Worm (Caenorhabditis elegans) whole organism, L4 larva: ENCODE data around the gene tsp-5.

ENCODE experiments used
- ces-1 ChIP-seq: fragments of 150-350 bp; sonication (generic microtip); optimal IDR thresholded peaks from 4 replicates; lab custom pipeline; 2014; ENCODE audit warnings: missing biosample characterization, missing genetic modification reagents, missing genetic modification characterization
- daf-8 ChIP-seq: fragments of 200-800 bp; sonication (Bioruptor generic); IDR thresholded peaks from 2 replicates; pipeline ENCODE4 v1.3.6; 2022; ENCODE audit warnings: missing genetic modification characterization, missing compliant biosample characterization
- dpl-1 ChIP-seq: fragments of 150-350 bp; optimal IDR thresholded peaks from 2 replicates; lab custom pipeline; 2014; ENCODE audit warnings: missing biosample characterization, missing genetic modification reagents, missing genetic modification characterization
- egl-27 ChIP-seq: sonication (generic microtip); optimal IDR thresholded peaks from 3 replicates; lab custom pipeline; 2017; ENCODE audit warnings: missing biosample characterization, missing genetic modification reagents, missing genetic modification characterization
- hif-1 ChIP-seq, 2 experiments: sonication (generic microtip); optimal IDR thresholded peaks; 2 replicates each; lab custom pipeline; 2016 to 2017; ENCODE audit warnings: missing compliant biosample characterization in 2 of 2, missing genetic modification characterization in 2 of 2, missing genetic modification reagents in 2 of 2, missing genotype in 2 of 2, mild to moderate bottlenecking in 1 of 2
- lin-15B ChIP-seq: fragments of 150-350 bp; sonication (generic microtip); optimal IDR thresholded peaks from 3 replicates; lab custom pipeline; 2014; ENCODE audit warnings: missing biosample characterization, missing genetic modification characterization
- lsy-2 ChIP-seq, 2 experiments: fragments of 150-350 bp in 1 of 2; sonication (generic microtip) in 1 of 2; optimal IDR thresholded peaks; 2 replicates each; lab custom pipeline; 2014 to 2017; ENCODE audit warnings: missing biosample characterization in 2 of 2, missing genetic modification characterization in 2 of 2
- mdl-1 ChIP-seq, 2 experiments: fragments of 150-350 bp in 1 of 2; sonication (generic microtip) in 1 of 2; optimal IDR thresholded peaks; 2 replicates each; lab custom pipeline; 2014 to 2017; ENCODE audit warnings: missing biosample characterization in 2 of 2, missing genetic modification characterization in 2 of 2
- mxl-3 ChIP-seq: fragments of 200-800 bp; sonication (Bioruptor generic); optimal IDR thresholded peaks from 2 replicates; lab custom pipeline; 2018; ENCODE audit warnings: mild to moderate bottlenecking, missing genetic modification characterization, missing compliant biosample characterization
- nhr-237 ChIP-seq: sonication (generic microtip); optimal IDR thresholded peaks from 2 replicates; lab custom pipeline; 2017; ENCODE audit warnings: missing biosample characterization, missing genetic modification characterization
- nhr-77 ChIP-seq: fragments of 150-350 bp; optimal IDR thresholded peaks from 2 replicates; lab custom pipeline; 2014; ENCODE audit warnings: missing biosample characterization, missing genetic modification characterization
- snpc-4 ChIP-seq: fragments of 150-350 bp; optimal IDR thresholded peaks from 2 replicates; lab custom pipeline; 2014; ENCODE audit warnings: missing biosample characterization, missing genetic modification characterization
- tag-97 ChIP-seq: fragments of 200-800 bp; sonication (Bioruptor generic); IDR thresholded peaks from 2 replicates; pipeline ENCODE4 v1.3.6; 2022; ENCODE audit warnings: missing genetic modification characterization, missing compliant biosample characterization
- unc-39 ChIP-seq: sonication (generic microtip); optimal IDR thresholded peaks from 2 replicates; lab custom pipeline; 2017; ENCODE audit warnings: missing biosample characterization, missing genetic modification characterization

- TF ChIP-seq lsy-2 (tag; optimal IDR thresholded peaks at IDR 0.05; lab: Kevin White, UChicago): no peak
- TF ChIP-seq nhr-237 (tag; lab: Kevin White, UChicago): no peak
- TF ChIP-seq egl-27 (tag; lab: Kevin White, UChicago): no peak
- TF ChIP-seq mxl-3 (GFP tag; lab: Kevin White, UChicago): no peak
- TF ChIP-seq snpc-4 (tag; lab: Kevin White, UChicago): no peak
- no peak for TF ChIP-seq mdl-1 (tag; optimal IDR thresholded peaks at IDR 0.05; lab: Kevin White, UChicago)
- no peak for TF ChIP-seq tag-97 (GFP tag; lab: Robert Waterston, UW)
- TF ChIP-seq daf-8 (GFP tag; lab: Robert Waterston, UW): no peak
- no peak for TF ChIP-seq dpl-1 (GFP tag; lab: Kevin White, UChicago)
- no peak for TF ChIP-seq ces-1 (GFP tag; lab: Kevin White, UChicago)
- TF ChIP-seq hif-1 (tag; optimal IDR thresholded peaks at IDR 0.05; lab: Kevin White, UChicago): no peak
- TF ChIP-seq unc-39: no peak
- no peak for TF ChIP-seq lin-15B
- no peak for TF ChIP-seq nhr-77 (tag; lab: Kevin White, UChicago)
Observed at ce11 chrIV:13557393-13557792, 34.2 kb downstream of the tsp-5 start.
